Worm (Caenorhabditis elegans): ENCODE data around the gene znf-593.
"Not testable (repeated sequence)": the region's sequence is repeated elsewhere in the genome, so short reads cannot be mapped to it uniquely, and the experiment has no call there.

ce11 chrIII:11967049-11967448, 48.5 kb upstream of the znf-593 start:
- TF ChIP-seq zip-2, lin-15B, pha-4, ceh-28, attf-4, skn-1, aly-2, zag-1, nhr-77 (tag; optimal IDR thresholded peaks at IDR 0.05): not testable (repeated sequence)
- TF ChIP-seq pha-4 (GFP tag; IDR thresholded peaks at IDR 0.05) (peak; percentile 9; the same call in 1 of the 2 replicates), snpc-1.2 (GFP tag; IDR thresholded peaks at IDR 0.05) (peak; percentile 61; the same call in 1 of the 2 replicates), arid-1 (GFP tag; conservative IDR thresholded peaks at IDR 0.05) (0 out of 2 replicates have a peak, but pooled peaks have one; percentile 30)
